Worm (Caenorhabditis elegans) whole organism, L4 larva: ENCODE measurements around the gene wht-3.

Experiments used
- F37D6.2 ChIP-seq: sonication (generic microtip); optimal IDR thresholded peaks from 2 replicates; lab custom pipeline; 2016; ENCODE audit warnings: mild to moderate bottlenecking, missing genetic modification characterization, missing compliant biosample characterization
- F44E2.7 ChIP-seq: fragments of 200-800 bp; sonication (Bioruptor generic); IDR thresholded peaks from 2 replicates; pipeline ENCODE4 v2.1.2; 2022; ENCODE audit warnings: missing genetic modification characterization, missing compliant biosample characterization
- F49E8.2 ChIP-seq: sonication (generic microtip); optimal IDR thresholded peaks from 2 replicates; lab custom pipeline; 2016; ENCODE audit warnings: missing compliant biosample characterization, mild to moderate bottlenecking, missing genetic modification characterization, borderline replicate concordance
- R02D3.7 ChIP-seq: fragments of 150-350 bp; sonication (generic microtip); optimal IDR thresholded peaks from 3 replicates; lab custom pipeline; 2014; ENCODE audit warnings: missing biosample characterization, missing genetic modification characterization
- T20F7.1 ChIP-seq: fragments of 200-800 bp; sonication (Bioruptor generic); optimal IDR thresholded peaks from 2 replicates; lab custom pipeline; 2018; ENCODE audit warnings: mild to moderate bottlenecking, missing genetic modification characterization, missing compliant biosample characterization
- T26A8.4 ChIP-seq: fragments of 200-800 bp; sonication (Bioruptor generic); IDR thresholded peaks from 2 replicates; pipeline ENCODE4 v1.3.6; 2022; ENCODE audit warnings: missing genetic modification characterization, missing compliant biosample characterization
- Y105C5A.15 ChIP-seq: fragments of 200-800 bp; sonication (Bioruptor generic); IDR thresholded peaks from 2 replicates; pipeline ENCODE4 v1.3.6; 2022; ENCODE audit warnings: missing genetic modification characterization, missing compliant biosample characterization
- ZK546.5 ChIP-seq, 2 experiments: sonication (generic microtip); optimal IDR thresholded peaks; 2 replicates each; lab custom pipeline; 2017; ENCODE audit warnings: missing biosample characterization in 2 of 2, missing genetic modification characterization in 2 of 2
- aha-1 ChIP-seq: fragments of 150-350 bp; peaks from one replicate; lab custom pipeline; 2014; ENCODE audit warnings: missing biosample characterization, missing genetic modification characterization
- attf-4 ChIP-seq: sonication (generic microtip); optimal IDR thresholded peaks from 3 replicates; lab custom pipeline; 2017; ENCODE audit warnings: missing biosample characterization, missing genetic modification characterization
- ceh-20 ChIP-seq: fragments of 200-800 bp; sonication (Bioruptor generic); IDR thresholded peaks from 2 replicates; pipeline ENCODE4 v1.3.6; 2022; ENCODE audit warnings: missing genetic modification reagents, missing genetic modification characterization, missing compliant biosample characterization
- ceh-32 ChIP-seq: sonication (generic microtip); optimal IDR thresholded peaks from 2 replicates; lab custom pipeline; 2016; ENCODE audit warnings: mild to moderate bottlenecking, missing genetic modification characterization, missing compliant biosample characterization; ENCODE audit not compliant: poor library complexity
- ces-1 ChIP-seq: fragments of 150-350 bp; sonication (generic microtip); optimal IDR thresholded peaks from 4 replicates; lab custom pipeline; 2014; ENCODE audit warnings: missing biosample characterization, missing genetic modification reagents, missing genetic modification characterization
- ctbp-1 ChIP-seq: fragments of 200-800 bp; sonication (Bioruptor generic); IDR thresholded peaks from 2 replicates; pipeline ENCODE4 v1.3.6; 2022; ENCODE audit warnings: missing genetic modification reagents, missing genetic modification characterization, missing compliant biosample characterization
- daf-8 ChIP-seq: fragments of 200-800 bp; sonication (Bioruptor generic); IDR thresholded peaks from 2 replicates; pipeline ENCODE4 v1.3.6; 2022; ENCODE audit warnings: missing genetic modification characterization, missing compliant biosample characterization
- dmd-6 ChIP-seq: fragments of 200-800 bp; sonication (Bioruptor generic); IDR thresholded peaks from 2 replicates; pipeline ENCODE4 v1.3.6; 2022; ENCODE audit warnings: missing genetic modification reagents, missing genetic modification characterization, missing compliant biosample characterization
- duxl-1 ChIP-seq: sonication (generic microtip); optimal IDR thresholded peaks from 2 replicates; lab custom pipeline; 2016; ENCODE audit warnings: mild to moderate bottlenecking, missing genetic modification characterization, moderate library complexity, missing compliant biosample characterization; ENCODE audit not compliant: poor library complexity
- fkh-10 ChIP-seq: fragments of 150-350 bp; optimal IDR thresholded peaks from 2 replicates; lab custom pipeline; 2014; ENCODE audit warnings: missing biosample characterization, missing genetic modification reagents, missing genetic modification characterization
- gei-8 ChIP-seq: fragments of 200-800 bp; sonication (Bioruptor generic); optimal IDR thresholded peaks from 2 replicates; lab custom pipeline; 2018; ENCODE audit warnings: mild to moderate bottlenecking, missing genetic modification characterization, missing compliant biosample characterization
- hlh-30 ChIP-seq: sonication (generic microtip); optimal IDR thresholded peaks from 2 replicates; lab custom pipeline; 2017; ENCODE audit warnings: antibody characterized with exemption, mild to moderate bottlenecking, missing genetic modification characterization, missing compliant biosample characterization; ENCODE audit not compliant: insufficient read depth
- jun-1 ChIP-seq: fragments of 150-350 bp; optimal IDR thresholded peaks from 2 replicates; lab custom pipeline; 2014; ENCODE audit warnings: missing biosample characterization, missing genetic modification reagents, missing genetic modification characterization
- lim-7 ChIP-seq: fragments of 200-800 bp; sonication (Bioruptor generic); IDR thresholded peaks from 2 replicates; pipeline ENCODE4 v1.3.6; 2022; ENCODE audit warnings: missing genetic modification characterization, missing compliant biosample characterization
- lin-15B ChIP-seq: fragments of 150-350 bp; sonication (generic microtip); optimal IDR thresholded peaks from 3 replicates; lab custom pipeline; 2014; ENCODE audit warnings: missing biosample characterization, missing genetic modification characterization
- lin-38 ChIP-seq: fragments of 200-800 bp; sonication (Bioruptor generic); IDR thresholded peaks from 2 replicates; pipeline ENCODE4 v1.3.6; 2022; ENCODE audit warnings: missing genetic modification reagents, missing genetic modification characterization, missing compliant biosample characterization
- lin-39 ChIP-seq: fragments of 150-350 bp; optimal IDR thresholded peaks from 2 replicates; lab custom pipeline; 2014; ENCODE audit warnings: missing biosample characterization, missing genetic modification reagents, missing genetic modification characterization
- madf-5 ChIP-seq, 2 experiments: fragments of 200-800 bp; sonication (Bioruptor generic); IDR thresholded peaks; 2 replicates each; pipeline ENCODE4 v1.3.6; 2022; ENCODE audit warnings: missing compliant biosample characterization in 2 of 2, missing genetic modification characterization in 2 of 2
- mdt-29 ChIP-seq: fragments of 200-800 bp; sonication (Bioruptor generic); IDR thresholded peaks from 2 replicates; pipeline ENCODE4 v1.3.6; 2022; ENCODE audit warnings: missing genetic modification reagents, missing genetic modification characterization, missing compliant biosample characterization
- nhr-111 ChIP-seq: fragments of 200-800 bp; sonication (Bioruptor generic); optimal IDR thresholded peaks from 2 replicates; lab custom pipeline; 2018; ENCODE audit warnings: mild to moderate bottlenecking, missing genetic modification characterization, missing compliant biosample characterization
- nhr-25 ChIP-seq: sonication (generic microtip); optimal IDR thresholded peaks from 2 replicates; lab custom pipeline; 2017; ENCODE audit warnings: missing genetic modification characterization, mild to moderate bottlenecking, missing compliant biosample characterization, antibody characterized with exemption, moderate library complexity, borderline replicate concordance; ENCODE audit not compliant: insufficient read depth
- nhr-41 ChIP-seq: fragments of 200-800 bp; sonication (Bioruptor generic); IDR thresholded peaks from 2 replicates; pipeline ENCODE4 v1.3.6; 2022; ENCODE audit warnings: missing genetic modification reagents, missing genetic modification characterization, missing compliant biosample characterization
- nhr-42 ChIP-seq: fragments of 200-800 bp; sonication (Bioruptor generic); IDR thresholded peaks from 2 replicates; pipeline ENCODE4 v1.3.6; 2022; ENCODE audit warnings: missing genetic modification characterization, missing compliant biosample characterization
- nhr-76 ChIP-seq: fragments of 150-350 bp; optimal IDR thresholded peaks from 2 replicates; lab custom pipeline; 2014; ENCODE audit warnings: missing biosample characterization, missing genetic modification characterization
- nhr-77 ChIP-seq: fragments of 150-350 bp; optimal IDR thresholded peaks from 2 replicates; lab custom pipeline; 2014; ENCODE audit warnings: missing biosample characterization, missing genetic modification characterization
- pha-4 ChIP-seq, 2 experiments: fragments of 150-350 bp in 1 of 2; fragments of 200-800 bp in 1 of 2; sonication (Bioruptor generic) in 1 of 2; IDR thresholded peaks in 1 of 2; optimal IDR thresholded peaks in 1 of 2; 2 replicates each; pipeline versions ENCODE4 v1.3.6 to Lab custom; 2014 to 2022; ENCODE audit warnings: missing genetic modification characterization in 2 of 2, missing genetic modification reagents in 2 of 2, missing biosample characterization in 1 of 2, missing compliant biosample characterization in 1 of 2
- rbr-2 ChIP-seq: sonication (generic microtip); optimal IDR thresholded peaks from 2 replicates; lab custom pipeline; 2016; ENCODE audit warnings: missing genotype, missing genetic modification characterization, missing compliant biosample characterization
- spr-1 ChIP-seq: sonication (generic microtip); optimal IDR thresholded peaks from 2 replicates; lab custom pipeline; 2016; ENCODE audit warnings: mild to moderate bottlenecking, missing genetic modification characterization, missing compliant biosample characterization
- unc-39 ChIP-seq: sonication (generic microtip); optimal IDR thresholded peaks from 2 replicates; lab custom pipeline; 2017; ENCODE audit warnings: missing biosample characterization, missing genetic modification characterization
- unc-62 ChIP-seq, 3 experiments: fragments of 150-350 bp in 1 of 3; sonication (generic microtip); optimal IDR thresholded peaks in 2 of 3; peaks in 1 of 3; 1 replicate in 1 of 3; 2 replicates in 2 of 3; lab custom pipeline; 2014 to 2017; ENCODE audit warnings: missing biosample characterization in 3 of 3, missing genetic modification characterization in 3 of 3, missing genetic modification reagents in 3 of 3, missing genotype in 1 of 3
- zip-2 ChIP-seq: fragments of 150-350 bp; optimal IDR thresholded peaks from 2 replicates; lab custom pipeline; 2014; ENCODE audit warnings: missing biosample characterization, missing genetic modification characterization
- ztf-11 ChIP-seq: fragments of 150-350 bp; optimal IDR thresholded peaks from 2 replicates; lab custom pipeline; 2014; ENCODE audit warnings: missing biosample characterization, missing genetic modification characterization

The wht-3 gene

DNA sequence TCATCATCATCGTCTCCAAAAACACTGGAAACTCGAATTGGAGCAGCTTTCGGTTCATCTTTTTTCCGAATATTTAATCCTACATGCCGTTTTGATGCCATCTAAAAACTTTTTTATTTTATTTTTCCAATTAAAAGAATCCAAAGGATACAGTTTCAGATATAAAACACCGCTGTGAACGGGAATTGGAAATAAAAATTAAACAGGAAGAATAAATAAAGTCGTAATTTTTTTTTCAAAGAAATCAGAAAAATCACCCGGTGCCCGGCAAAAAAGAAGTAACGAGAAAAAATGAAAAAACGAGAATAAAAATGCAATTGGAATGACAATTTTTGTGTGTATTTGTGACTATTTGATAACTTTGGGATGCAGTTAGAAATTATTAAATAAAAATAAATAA, 17.3 kb upstream of the wht-3 start, which contains the start of gene ccdc-55:
TSS of gene ccdc-55 (minus strand) at position 101 of the 400 bp plus-strand sequence.
- TF ChIP-seq spr-1 (tag; lab: Kevin White, UChicago) (no peak), ztf-11 (no peak), lin-39 (tag; lab: Kevin White, UChicago) (no peak), ceh-32 (no peak), jun-1 (tag; lab: Kevin White, UChicago) (no peak), T20F7.1 (no peak), nhr-76 (tag; lab: Kevin White, UChicago) (no peak), lim-7 (GFP tag; lab: Robert Waterston, UW) (no peak), R02D3.7 (tag; lab: Kevin White, UChicago) (no peak), nhr-111 (GFP tag; lab: Kevin White, UChicago) (no peak), ces-1 (GFP tag; lab: Kevin White, UChicago) (no peak), ZK546.5 (tag; optimal IDR thresholded peaks at IDR 0.05; lab: Kevin White, UChicago) (no peak), zip-2 (no peak), nhr-25 (tag; lab: Kevin White, UChicago) (no peak), pha-4 (GFP tag; IDR thresholded peaks at IDR 0.05; lab: Robert Waterston, UW) (no peak), pha-4 (tag; optimal IDR thresholded peaks at IDR 0.05; lab: Kevin White, UChicago) (no peak), mdt-29 (GFP tag; lab: Robert Waterston, UW) (no peak), unc-62 (GFP tag; optimal IDR thresholded peaks at IDR 0.05 in 1 of 2; lab: Kevin White, UChicago) (no peak), unc-62 (tag; optimal IDR thresholded peaks at IDR 0.05; lab: Kevin White, UChicago) (no peak), unc-39 (tag; lab: Kevin White, UChicago) (no peak)

DNA sequence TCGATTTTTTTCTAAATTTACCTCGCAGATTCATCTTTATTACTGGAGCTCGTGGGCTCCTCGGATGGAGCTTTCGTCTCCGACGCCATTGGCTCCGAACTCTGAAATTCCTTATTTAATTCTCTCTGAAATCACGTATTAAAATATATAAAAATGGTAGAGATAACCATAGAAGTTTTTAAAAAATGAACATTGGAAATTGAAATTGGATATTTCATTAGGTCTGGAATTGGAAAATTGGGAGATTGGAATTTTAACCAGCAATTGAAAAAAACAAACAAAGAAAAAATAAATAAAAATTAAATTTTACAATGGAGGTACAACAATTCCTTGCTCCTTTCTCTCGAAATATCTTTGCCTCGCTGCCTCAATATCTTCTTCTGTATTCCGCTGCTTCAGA, 15.3 kb upstream of the wht-3 start, which contains the start of gene rnf-5:
TSS of gene rnf-5 (minus strand) at position 101 of the 400 bp plus-strand sequence.
- no peak for TF ChIP-seq F37D6.2 (tag; lab: Kevin White, UChicago)
- TF ChIP-seq hlh-30 (tag; lab: Kevin White, UChicago): no peak
- TF ChIP-seq ceh-20 (GFP tag; lab: Robert Waterston, UW): no peak
- TF ChIP-seq Y105C5A.15 (GFP tag; lab: Robert Waterston, UW): no peak
- TF ChIP-seq duxl-1 (tag; lab: Kevin White, UChicago): no peak
- no peak for TF ChIP-seq dmd-6 (GFP tag; lab: Robert Waterston, UW)
- TF ChIP-seq lin-15B: no peak
- TF ChIP-seq, all 104 proteins: peak for 0

DNA sequence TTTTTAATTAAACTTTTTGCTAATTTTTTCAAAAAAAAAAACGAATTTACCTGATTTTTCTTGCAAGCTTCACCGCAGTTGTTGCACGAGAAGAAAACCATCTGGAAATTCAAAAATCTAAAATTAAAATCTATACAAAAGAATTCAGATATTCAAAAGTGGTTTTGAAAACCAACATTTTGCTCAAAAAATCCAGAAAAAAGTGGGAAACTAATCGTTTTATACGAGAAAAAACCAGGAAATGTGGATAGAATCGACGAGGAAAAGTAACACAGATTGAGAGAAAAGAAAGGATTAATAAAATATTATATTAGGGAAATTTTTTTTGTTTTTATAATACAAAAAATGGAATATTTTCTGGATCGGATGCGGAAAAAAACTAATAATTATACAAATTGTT, 12.7 kb upstream of the wht-3 start, which contains the start of gene C16C10.8:
TSS of gene C16C10.8 (minus strand) at position 101 of the 400 bp plus-strand sequence.
- TF ChIP-seq daf-8 (no peak), nhr-76 (tag; lab: Kevin White, UChicago) (no peak), aha-1 (tag; lab: Kevin White, UChicago) (no peak), nhr-77 (no peak), rbr-2 (no peak), F49E8.2 (tag; lab: Kevin White, UChicago) (no peak), madf-5 (GFP tag; IDR thresholded peaks at IDR 0.05; lab: Robert Waterston, UW) (no peak), attf-4 (no peak), lin-15B (no peak), fkh-10 (GFP tag; lab: Kevin White, UChicago) (no peak), nhr-41 (GFP tag; lab: Robert Waterston, UW) (no peak), gei-8 (GFP tag; lab: Kevin White, UChicago) (no peak), jun-1 (tag; lab: Kevin White, UChicago) (no peak), lin-38 (GFP tag; lab: Robert Waterston, UW) (no peak), zip-2 (no peak), T26A8.4 (GFP tag; lab: Robert Waterston, UW) (no peak), nhr-42 (GFP tag; lab: Robert Waterston, UW) (no peak), F44E2.7 (GFP tag; lab: Robert Waterston, UW) (no peak), ctbp-1 (GFP tag; lab: Robert Waterston, UW) (no peak)
